Worm (Caenorhabditis elegans): ENCODE data around the gene F56D6.6.

The F56D6.6 gene

ce11 chrIV:3885369-3885768 lies 17.7 kb upstream of the F56D6.6 start, which contains the start of gene oac-22:
Gene oac-22, plus strand, starts transcription at chrIV:3885669.
- TF ChIP-seq Y95B8A.8 (GFP tag; IDR thresholded peaks at IDR 0.05) (no peak), tbx-9 (tag; optimal IDR thresholded peaks at IDR 0.05; ENCODE audit: borderline replicate concordance) (no peak), athp-1 (tag; optimal IDR thresholded peaks at IDR 0.05) (no peak)

- TF ChIP-seq F57A8.1 (GFP tag; optimal IDR thresholded peaks at IDR 0.05) (no peak), fkh-3 (tag; optimal IDR thresholded peaks at IDR 0.05) (no peak), Y53G8AR.9 (GFP tag; conservative IDR thresholded peaks at IDR 0.05) (no peak), madf-8 (GFP tag; conservative IDR thresholded peaks at IDR 0.05) (no peak)
Observed at ce11 chrIV:3888963-3889362, 14.1 kb upstream of the F56D6.6 start, which contains the start of gene oac-21. Gene oac-21, plus strand, starts transcription at chrIV:3889263.

ce11 chrIV:3892027-3892426 lies 11.0 kb upstream of the F56D6.6 start, which contains the start of gene F56D6.9:
Gene F56D6.9, plus strand, starts transcription at chrIV:3892327.
- no peak for TF ChIP-seq T26A5.8 (tag; optimal IDR thresholded peaks at IDR 0.05)
- TF ChIP-seq D2030.7 (GFP tag; IDR thresholded peaks at IDR 0.05): no peak
- TF ChIP-seq unc-130 (GFP tag; optimal IDR thresholded peaks at IDR 0.05): no peak
- TF ChIP-seq F57C9.4 (tag; optimal IDR thresholded peaks at IDR 0.05): no peak
- no peak for TF ChIP-seq K12H6.12 (tag; optimal IDR thresholded peaks at IDR 0.05)
- TF ChIP-seq rcor-1 (GFP tag; IDR thresholded peaks at IDR 0.05): no peak

ce11 chrIV:3894004-3894480 lies 9.0 kb upstream of the F56D6.6 start, which contains the start of gene F56D6.8:
Gene F56D6.8, minus strand, starts transcription at chrIV:3894430.
- TF ChIP-seq hlh-12 (tag; optimal IDR thresholded peaks at IDR 0.05): no peak
- no peak for TF ChIP-seq ZK185.1 (tag; optimal IDR thresholded peaks at IDR 0.05; ENCODE audit: poor library complexity, severe bottlenecking)
- TF ChIP-seq nfyb-1 (GFP tag; IDR thresholded peaks at IDR 0.05): no peak
- TF ChIP-seq lir-1 (GFP tag; conservative IDR thresholded peaks at IDR 0.05): no peak
- no peak for TF ChIP-seq mcd-1 (GFP tag; IDR thresholded peaks at IDR 0.05)
- TF ChIP-seq sea-2 (GFP tag; IDR thresholded peaks at IDR 0.05): no peak
- no peak for TF ChIP-seq nhr-120 (GFP tag; IDR thresholded peaks at IDR 0.05)
- no peak for TF ChIP-seq ztf-3 (GFP tag; optimal IDR thresholded peaks at IDR 0.05)

ce11 chrIV:3894770-3895169 lies 8.3 kb upstream of the F56D6.6 start, which contains the start of gene dct-8:
Gene dct-8, plus strand, starts transcription at chrIV:3895070.
- TF ChIP-seq cebp-2 (GFP tag; IDR thresholded peaks at IDR 0.05) (no peak), ceh-79 (tag; optimal IDR thresholded peaks at IDR 0.05) (no peak), unc-62 (GFP tag; optimal IDR thresholded peaks at IDR 0.05) (no peak), Y56A3A.18 (GFP tag; IDR thresholded peaks at IDR 0.05) (no peak), lsy-27 (tag; optimal IDR thresholded peaks at IDR 0.05; ENCODE audit: borderline replicate concordance, insufficient read depth) (no peak), sdz-38 (tag; optimal IDR thresholded peaks at IDR 0.05) (no peak), egl-44 (GFP tag; IDR thresholded peaks at IDR 0.05) (no peak), rpc-1 (optimal IDR thresholded peaks at IDR 0.05) (no peak), rpc-1 (tag; optimal IDR thresholded peaks at IDR 0.05) (no peak), attf-5 (GFP tag; optimal IDR thresholded peaks at IDR 0.05) (no peak), ekl-4 (GFP tag; IDR thresholded peaks at IDR 0.05) (no peak), hlh-26 (GFP tag; conservative IDR thresholded peaks at IDR 0.05) (no peak), him-1 (tag; optimal IDR thresholded peaks at IDR 0.05) (no peak), nfya-2 (GFP tag; IDR thresholded peaks at IDR 0.05) (no peak), T26A5.8 (tag; optimal IDR thresholded peaks at IDR 0.05) (no peak), let-607 (tag; optimal IDR thresholded peaks at IDR 0.05) (no peak), nhr-179 (tag; optimal IDR thresholded peaks at IDR 0.05) (no peak), ceh-91 (GFP tag; IDR thresholded peaks at IDR 0.05) (no peak), B0261.1 (tag; optimal IDR thresholded peaks at IDR 0.05) (no peak), B0336.3 (GFP tag; IDR thresholded peaks at IDR 0.05) (no peak), rec-8 (tag; optimal IDR thresholded peaks at IDR 0.05) (no peak)

Measured in whole organism, young adult.